Fruit fly (Drosophila melanogaster): ENCODE results near the gene Grl36b.
A peak's percentile ranks its signal among the peaks of the same experiment; 100 is the strongest.

The Grl36b gene

DNA sequence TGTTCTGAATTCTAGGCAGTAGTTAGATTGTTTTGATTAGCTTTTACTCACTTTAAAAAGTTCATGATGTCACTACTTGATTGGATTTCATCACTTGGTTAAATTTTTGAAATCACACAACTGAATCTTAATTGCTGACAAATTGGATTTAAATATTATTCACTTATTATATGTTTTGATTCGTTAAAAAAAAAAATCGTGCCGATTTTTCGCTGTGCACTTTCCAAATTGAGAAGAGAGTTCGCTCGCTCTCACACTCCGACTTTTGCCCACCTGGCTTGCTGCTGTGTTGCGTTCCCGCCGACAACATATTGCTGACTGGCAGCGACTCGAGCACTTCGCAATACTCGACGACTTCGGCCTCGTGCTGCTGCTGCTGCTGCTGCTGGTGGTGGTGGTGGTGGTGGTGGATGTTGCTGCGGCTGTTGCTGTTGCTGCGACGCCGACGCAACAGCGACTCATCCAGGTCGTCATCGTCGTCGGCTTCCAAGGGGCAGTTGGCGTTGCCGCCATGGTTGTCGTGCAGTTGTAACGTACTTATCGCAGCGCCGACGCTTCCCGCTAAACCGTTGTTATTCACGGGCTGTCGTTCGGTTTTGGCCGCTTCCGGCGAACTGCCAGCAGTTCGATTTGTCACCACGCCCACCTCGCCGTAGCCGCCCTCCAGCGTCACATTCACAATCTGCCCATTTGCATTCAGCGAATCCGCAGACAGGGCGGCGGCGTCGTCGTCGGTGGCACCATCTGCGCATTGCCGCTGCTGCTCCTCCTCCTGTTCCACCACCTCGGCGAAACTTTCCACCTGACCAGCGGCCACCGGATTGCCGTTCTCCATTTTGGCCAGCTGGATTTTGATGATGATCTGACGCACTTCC is 16.2 kb upstream of the Grl36b start (continued):
- TF ChIP-seq nerfin-2 (GFP tag; IDR thresholded peaks at IDR 0.05; ENCODE audit: partially characterized antibody), result 0 out of 2 replicates have a peak, but pooled peaks have one; percentile 28
- peak; percentile 68 for TF ChIP-seq PHDP (tag; optimal IDR thresholded peaks at IDR 0.05)
- TF ChIP-seq CG3281 (GFP tag; optimal IDR thresholded peaks at IDR 0.05), result peak; percentile 68
- no peak for TF ChIP-seq CG1792 (GFP tag; optimal IDR thresholded peaks at IDR 0.05)
- peak; percentile 43 for TF ChIP-seq bab2 (GFP tag; optimal IDR thresholded peaks at IDR 0.05)
- no peak for TF ChIP-seq CG3838 (GFP tag; optimal IDR thresholded peaks at IDR 0.05)
- peak; percentile 78; the same call in 2 of the 4 replicates for TF ChIP-seq chinmo (GFP tag; IDR thresholded peaks at IDR 0.05; ENCODE audit: partially characterized antibody)
- TF ChIP-seq Ada2b (GFP tag; IDR thresholded peaks at IDR 0.05), result no peak; the same call in 1 of the 2 replicates
- TF ChIP-seq CG6254 (GFP tag; optimal IDR thresholded peaks at IDR 0.05), result peak; percentile 45
- TF ChIP-seq CG11456 (GFP tag; IDR thresholded peaks at IDR 0.05), result no peak
- TF ChIP-seq CG16815 (GFP tag; optimal IDR thresholded peaks at IDR 0.05), result peak; percentile 26
- TF ChIP-seq Meics (GFP tag; optimal IDR thresholded peaks at IDR 0.05), result peak; percentile 70
- peak; percentile 64 for TF ChIP-seq CG8388 (GFP tag; optimal IDR thresholded peaks at IDR 0.05)
- peak; percentile 48 for TF ChIP-seq ap (GFP tag; IDR thresholded peaks at IDR 0.05)
- TF ChIP-seq Blimp-1 (GFP tag; optimal IDR thresholded peaks at IDR 0.05), result peak; percentile 68
- peak; percentile 68 for TF ChIP-seq CG12659 (GFP tag; optimal IDR thresholded peaks at IDR 0.05)
- no peak for TF ChIP-seq CG8281 (tag; optimal IDR thresholded peaks at IDR 0.05)
- TF ChIP-seq Sry-δ (GFP tag; optimal IDR thresholded peaks at IDR 0.05), result peak; percentile 18
- TF ChIP-seq ac (GFP tag; optimal IDR thresholded peaks at IDR 0.05), result peak; percentile 14
- peak; percentile 28; the same call in 1 of the 2 replicates for TF ChIP-seq onecut (GFP tag; IDR thresholded peaks at IDR 0.05)
- TF ChIP-seq CG10274 (GFP tag; optimal IDR thresholded peaks at IDR 0.05), result no peak
- TF ChIP-seq Awh (GFP tag; IDR thresholded peaks at IDR 0.05), result peak; percentile 34; the same call in 1 of the 2 replicates
- peak; percentile 78 for TF ChIP-seq CG2120 (GFP tag; optimal IDR thresholded peaks at IDR 0.05)
- TF ChIP-seq CG34422 (GFP tag; IDR thresholded peaks at IDR 0.05), result peak; percentile 38; the same call in 2 of the 3 replicates
- peak; percentile 54 for TF ChIP-seq CG2875 (GFP tag; optimal IDR thresholded peaks at IDR 0.05)
- no peak; the same call in 1 of the 2 replicates for TF ChIP-seq Ravus (GFP tag; IDR thresholded peaks at IDR 0.05)
- peak; percentile 64 for TF ChIP-seq so (GFP tag; IDR thresholded peaks at IDR 0.05)
- TF ChIP-seq fru (optimal IDR thresholded peaks at IDR 0.05), result no peak
- peak; percentile 65 for TF ChIP-seq bcd (GFP tag; optimal IDR thresholded peaks at IDR 0.05)
- no peak for TF ChIP-seq croc (GFP tag; conservative IDR thresholded peaks at IDR 0.05)
- TF ChIP-seq CG11247 (GFP tag; IDR thresholded peaks at IDR 0.05), result peak; percentile 28; the same call in 1 of the 2 replicates
- TF ChIP-seq CG6654 (GFP tag; optimal IDR thresholded peaks at IDR 0.05), result peak; percentile 43
- TF ChIP-seq Bgb (GFP tag; IDR thresholded peaks at IDR 0.05; ENCODE audit: partially characterized antibody), result no peak
- peak; percentile 83 for TF ChIP-seq CG17361 (GFP tag; IDR thresholded peaks at IDR 0.05)
- TF ChIP-seq CG5180 (GFP tag; optimal IDR thresholded peaks at IDR 0.05), result peak; percentile 74
- TF ChIP-seq Hr78 (GFP tag; optimal IDR thresholded peaks at IDR 0.05), result no peak
- peak; percentile 54 for TF ChIP-seq lmd (GFP tag; IDR thresholded peaks at IDR 0.05)
- no peak for TF ChIP-seq gt (GFP tag; IDR thresholded peaks at IDR 0.05)
- no peak for TF ChIP-seq yki (optimal IDR thresholded peaks at IDR 0.05)
- no peak for TF ChIP-seq jigr1 (GFP tag; IDR thresholded peaks at IDR 0.05)
- TF ChIP-seq CG6854 (GFP tag; optimal IDR thresholded peaks at IDR 0.05), result no peak
- TF ChIP-seq tll (GFP tag; optimal IDR thresholded peaks at IDR 0.05), result no peak
- peak; percentile 37 for TF ChIP-seq ftz-f1 (GFP tag; optimal IDR thresholded peaks at IDR 0.05)
- TF ChIP-seq CG4617 (GFP tag; optimal IDR thresholded peaks at IDR 0.05; ENCODE audit: borderline replicate concordance), result peak; percentile 4
- peak; percentile 29; the same call in 1 of the 2 replicates for TF ChIP-seq klu (GFP tag; IDR thresholded peaks at IDR 0.05)
- TF ChIP-seq disco-r (GFP tag; optimal IDR thresholded peaks at IDR 0.05), result no peak
- TF ChIP-seq TFAM (GFP tag; optimal IDR thresholded peaks at IDR 0.05), result no peak
- TF ChIP-seq CG30403 (GFP tag; optimal IDR thresholded peaks at IDR 0.05), result peak; percentile 76
